Fruit fly (Drosophila melanogaster) whole organism, embryonic: ENCODE data around the gene Nmt.
A peak's percentile ranks its signal among the peaks of the same experiment; 100 is the strongest.

Experiments used
- Aef1 ChIP-seq: fragments of 200-800 bp; sonication (Bioruptor generic); IDR thresholded peaks from 3 replicates; pipeline ENCODE4 v1.3.6; 2022; ENCODE audit warnings: missing biosample characterization, missing genetic modification characterization
- Antp ChIP-seq: fragments of 200-800 bp; sonication (Bioruptor generic); optimal IDR thresholded peaks from 3 replicates; lab custom pipeline; 2016; ENCODE audit warnings: missing biosample characterization, missing genetic modification characterization
- Atf-2 ChIP-seq: fragments of 200-800 bp; sonication (Bioruptor generic); optimal IDR thresholded peaks from 2 replicates; lab custom pipeline; 2016; ENCODE audit warnings: missing biosample characterization, missing genetic modification characterization
- Atf3 ChIP-seq: fragments of 200-800 bp; sonication (Bioruptor generic); optimal IDR thresholded peaks from 3 replicates; lab custom pipeline; 2016; ENCODE audit warnings: missing biosample characterization, missing genetic modification characterization
- CG10321 ChIP-seq: fragments of 200-800 bp; sonication (Bioruptor generic); IDR thresholded peaks from 2 replicates; pipeline ENCODE4 v1.3.6; 2022; ENCODE audit warnings: missing biosample characterization, missing genetic modification characterization
- CG11247 ChIP-seq: fragments of 200-800 bp; sonication (Bioruptor generic); IDR thresholded peaks from 2 replicates; pipeline ENCODE4 v1.3.6; 2022; ENCODE audit warnings: missing biosample characterization, missing genetic modification characterization
- CG11696 ChIP-seq: fragments of 200-800 bp; sonication (Bioruptor generic); IDR thresholded peaks from 2 replicates; pipeline ENCODE4 v1.3.6; 2022; ENCODE audit warnings: missing biosample characterization, missing genetic modification characterization
- CG15011 ChIP-seq: fragments of 200-800 bp; sonication (Bioruptor generic); optimal IDR thresholded peaks from 3 replicates; lab custom pipeline; 2018; ENCODE audit warnings: missing biosample characterization, mild to moderate bottlenecking, missing genetic modification characterization
- CG17612 ChIP-seq: fragments of 200-800 bp; sonication (Bioruptor generic); IDR thresholded peaks from 2 replicates; pipeline ENCODE4 v1.3.6; 2022; ENCODE audit warnings: missing biosample characterization, missing genetic modification characterization
- CG17802 ChIP-seq: fragments of 200-800 bp; sonication (Bioruptor generic); optimal IDR thresholded peaks from 2 replicates; lab custom pipeline; 2018; ENCODE audit warnings: missing biosample characterization, mild to moderate bottlenecking, missing genetic modification characterization, moderate library complexity
- CG18011 ChIP-seq: fragments of 200-800 bp; sonication (Bioruptor generic); optimal IDR thresholded peaks from 2 replicates; lab custom pipeline; 2017; ENCODE audit warnings: missing biosample characterization, missing genetic modification characterization, mild to moderate bottlenecking, moderate library complexity, missing genotype
- CG32772 ChIP-seq: fragments of 200-800 bp; sonication (Bioruptor generic); IDR thresholded peaks from 2 replicates; pipeline ENCODE4 v1.3.6; 2022; ENCODE audit warnings: missing biosample characterization, missing genetic modification characterization
- CG3407 ChIP-seq: fragments of 200-800 bp; sonication (Bioruptor generic); optimal IDR thresholded peaks from 2 replicates; lab custom pipeline; 2018; ENCODE audit warnings: missing biosample characterization, mild to moderate bottlenecking, missing genetic modification characterization
- CG4328 ChIP-seq: fragments of 200-800 bp; sonication (Bioruptor generic); optimal IDR thresholded peaks from 3 replicates; lab custom pipeline; 2017; ENCODE audit warnings: missing biosample characterization, missing genetic modification reagents, missing genetic modification characterization
- CG6689 ChIP-seq: fragments of 200-800 bp; sonication (Bioruptor generic); IDR thresholded peaks from 2 replicates; pipeline ENCODE4 v1.3.6; 2022; ENCODE audit warnings: missing biosample characterization, missing genetic modification characterization
- CG6813 ChIP-seq: fragments of 200-800 bp; sonication (Bioruptor generic); optimal IDR thresholded peaks from 2 replicates; lab custom pipeline; 2017; ENCODE audit warnings: missing biosample characterization, missing genetic modification characterization, mild to moderate bottlenecking, moderate library complexity, missing genetic modification reagents
- CG7963 ChIP-seq: fragments of 200-800 bp; sonication (Bioruptor generic); IDR thresholded peaks from 3 replicates; pipeline ENCODE4 v1.3.6; 2022; ENCODE audit warnings: missing biosample characterization, missing genetic modification characterization; ENCODE audit not compliant: partially characterized antibody
- CG8290 ChIP-seq, 3 experiments: fragments of 200-800 bp; sonication (Bioruptor generic); optimal IDR thresholded peaks; 2 replicates each; lab custom pipeline; 2016 to 2019; ENCODE audit warnings: missing biosample characterization in 3 of 3, missing genetic modification characterization in 3 of 3, mild to moderate bottlenecking in 2 of 3, moderate library complexity in 1 of 3
- CG9609 ChIP-seq: fragments of 200-800 bp; sonication (Bioruptor generic); optimal IDR thresholded peaks from 3 replicates; lab custom pipeline; 2016; ENCODE audit warnings: missing biosample characterization, missing genetic modification characterization
- D19A ChIP-seq: fragments of 200-800 bp; optimal IDR thresholded peaks from 3 replicates; lab custom pipeline; 2019; ENCODE audit warnings: missing biosample characterization, mild to moderate bottlenecking, missing genetic modification characterization, moderate library complexity
- Deaf1 ChIP-seq: fragments of 200-800 bp; optimal IDR thresholded peaks from 3 replicates; lab custom pipeline; 2019; ENCODE audit warnings: missing biosample characterization, mild to moderate bottlenecking, missing genetic modification characterization, moderate library complexity
- E2f2 ChIP-seq: fragments of 200-800 bp; sonication (Bioruptor generic); IDR thresholded peaks from 2 replicates; pipeline ENCODE4 v1.3.6; 2022; ENCODE audit warnings: missing biosample characterization, missing genetic modification characterization
- HLH4C ChIP-seq: fragments of 200-800 bp; sonication (Bioruptor generic); IDR thresholded peaks from 3 replicates; pipeline ENCODE4 v1.3.6; 2022; ENCODE audit warnings: missing biosample characterization, missing genetic modification characterization; ENCODE audit not compliant: partially characterized antibody
- Hr51 ChIP-seq, 2 experiments: fragments of 200-800 bp; sonication (Bioruptor generic); optimal IDR thresholded peaks; 2 replicates in 1 of 2; 3 replicates in 1 of 2; lab custom pipeline; 2016 to 2018; ENCODE audit warnings: missing biosample characterization in 2 of 2, missing genetic modification characterization in 2 of 2, mild to moderate bottlenecking in 1 of 2, moderate library complexity in 1 of 2
- Hsf ChIP-seq: fragments of 200-800 bp; sonication (Bioruptor generic); optimal IDR thresholded peaks from 3 replicates; lab custom pipeline; 2016; ENCODE audit warnings: missing biosample characterization, missing genetic modification characterization
- NC2α ChIP-seq: fragments of 200-800 bp; sonication (Bioruptor generic); optimal IDR thresholded peaks from 2 replicates; lab custom pipeline; 2016; ENCODE audit warnings: missing biosample characterization, missing genetic modification characterization
- NC2β ChIP-seq: fragments of 200-800 bp; sonication (Bioruptor generic); optimal IDR thresholded peaks from 2 replicates; lab custom pipeline; 2016; ENCODE audit warnings: missing biosample characterization, missing genetic modification characterization
- Nf-YC ChIP-seq: fragments of 200-800 bp; optimal IDR thresholded peaks from 3 replicates; lab custom pipeline; 2019; ENCODE audit warnings: missing biosample characterization, mild to moderate bottlenecking, missing genetic modification characterization, moderate library complexity
- Side ChIP-seq: fragments of 200-800 bp; sonication (Bioruptor generic); optimal IDR thresholded peaks from 2 replicates; lab custom pipeline; 2016; ENCODE audit warnings: missing biosample characterization, missing genetic modification characterization
- Spps ChIP-seq: fragments of 200-800 bp; sonication (Bioruptor generic); optimal IDR thresholded peaks from 2 replicates; lab custom pipeline; 2018; ENCODE audit warnings: missing biosample characterization, mild to moderate bottlenecking, missing genetic modification characterization
- Taf1 ChIP-seq: fragments of 200-800 bp; sonication (Bioruptor generic); IDR thresholded peaks from 2 replicates; pipeline ENCODE4 v1.3.6; 2022; ENCODE audit warnings: missing biosample characterization, missing genetic modification characterization
- YL-1 ChIP-seq: fragments of 200-800 bp; sonication (Bioruptor generic); optimal IDR thresholded peaks from 3 replicates; lab custom pipeline; 2017; ENCODE audit warnings: missing biosample characterization, mild to moderate bottlenecking, missing genetic modification characterization
- amos ChIP-seq: fragments of 200-800 bp; sonication (Bioruptor generic); IDR thresholded peaks from 2 replicates; pipeline ENCODE4 v1.3.6; 2022; ENCODE audit warnings: missing biosample characterization, missing genetic modification characterization; ENCODE audit not compliant: partially characterized antibody
- bcd ChIP-seq: fragments of 200-800 bp; sonication (Bioruptor generic); optimal IDR thresholded peaks from 2 replicates; lab custom pipeline; 2017; ENCODE audit warnings: missing biosample characterization, mild to moderate bottlenecking, missing genetic modification characterization
- cg ChIP-seq: fragments of 200-800 bp; sonication (Bioruptor generic); optimal IDR thresholded peaks from 3 replicates; lab custom pipeline; 2019; ENCODE audit warnings: missing biosample characterization, mild to moderate bottlenecking, missing genetic modification characterization, moderate library complexity
- chn ChIP-seq: fragments of 200-800 bp; sonication (Bioruptor generic); optimal IDR thresholded peaks from 2 replicates; lab custom pipeline; 2016; ENCODE audit warnings: missing biosample characterization, missing genetic modification characterization
- croc ChIP-seq: fragments of 200-800 bp; sonication (Bioruptor generic); conservative IDR thresholded peaks from 3 replicates; pipeline ENCODE4 v1.3.6; 2022; ENCODE audit warnings: missing biosample characterization, missing genetic modification characterization
- ftz-f1 ChIP-seq: fragments of 200-800 bp; sonication (Bioruptor generic); optimal IDR thresholded peaks from 2 replicates; lab custom pipeline; 2016; ENCODE audit warnings: missing biosample characterization, missing genetic modification characterization
- inv ChIP-seq: fragments of 200-800 bp; sonication (Bioruptor generic); IDR thresholded peaks from 2 replicates; pipeline ENCODE4 v1.3.6; 2022; ENCODE audit warnings: missing biosample characterization, missing genetic modification characterization; ENCODE audit not compliant: partially characterized antibody
- maf-S ChIP-seq: fragments of 200-800 bp; sonication (Bioruptor generic); optimal IDR thresholded peaks from 2 replicates; lab custom pipeline; 2016; ENCODE audit warnings: missing biosample characterization, missing genetic modification characterization
- pnt ChIP-seq: fragments of 200-800 bp; sonication (Bioruptor generic); optimal IDR thresholded peaks from 3 replicates; lab custom pipeline; 2016; ENCODE audit warnings: missing biosample characterization, missing genetic modification characterization
- prd ChIP-seq, 3 experiments: fragments of >200 bp in 2 of 3; fragments of 200-800 bp in 1 of 3; sonication (Bioruptor generic) in 1 of 3; optimal IDR thresholded peaks in 2 of 3; IDR thresholded peaks in 1 of 3; 2 replicates in 2 of 3; 3 replicates in 1 of 3; pipeline versions ENCODE4 v1.3.6 to Lab custom; 2017 to 2022; ENCODE audit warnings: missing biosample characterization in 1 of 3, missing genetic modification characterization in 1 of 3
- slbo ChIP-seq: fragments of 200-800 bp; sonication (Bioruptor generic); IDR thresholded peaks from 2 replicates; pipeline ENCODE4 v1.3.6; 2022; ENCODE audit warnings: missing biosample characterization, missing genetic modification characterization
- slou ChIP-seq: fragments of 200-800 bp; sonication (Bioruptor generic); optimal IDR thresholded peaks from 3 replicates; lab custom pipeline; 2016; ENCODE audit warnings: missing biosample characterization, missing genetic modification characterization
- ssp ChIP-seq: fragments of 200-800 bp; sonication (Bioruptor generic); IDR thresholded peaks from 2 replicates; pipeline ENCODE4 v1.3.6; 2022; ENCODE audit warnings: missing biosample characterization, missing genetic modification characterization
- tap ChIP-seq: fragments of 200-800 bp; optimal IDR thresholded peaks from 3 replicates; lab custom pipeline; 2019; ENCODE audit warnings: missing biosample characterization, mild to moderate bottlenecking, missing genetic modification characterization, moderate library complexity
- tin ChIP-seq: fragments of 200-800 bp; sonication (Bioruptor generic); optimal IDR thresholded peaks from 3 replicates; lab custom pipeline; 2016; ENCODE audit warnings: missing biosample characterization, missing genetic modification characterization
- ttk ChIP-seq: fragments of 200-800 bp; sonication (Bioruptor generic); IDR thresholded peaks from 2 replicates; pipeline ENCODE4 v2.1.2; 2022; ENCODE audit warnings: missing biosample characterization, missing genetic modification characterization
- wek ChIP-seq: fragments of 200-800 bp; sonication (Bioruptor generic); optimal IDR thresholded peaks from 3 replicates; lab custom pipeline; 2018; ENCODE audit warnings: missing biosample characterization, mild to moderate bottlenecking, missing genetic modification characterization, moderate library complexity

Nmt gene

DNA sequence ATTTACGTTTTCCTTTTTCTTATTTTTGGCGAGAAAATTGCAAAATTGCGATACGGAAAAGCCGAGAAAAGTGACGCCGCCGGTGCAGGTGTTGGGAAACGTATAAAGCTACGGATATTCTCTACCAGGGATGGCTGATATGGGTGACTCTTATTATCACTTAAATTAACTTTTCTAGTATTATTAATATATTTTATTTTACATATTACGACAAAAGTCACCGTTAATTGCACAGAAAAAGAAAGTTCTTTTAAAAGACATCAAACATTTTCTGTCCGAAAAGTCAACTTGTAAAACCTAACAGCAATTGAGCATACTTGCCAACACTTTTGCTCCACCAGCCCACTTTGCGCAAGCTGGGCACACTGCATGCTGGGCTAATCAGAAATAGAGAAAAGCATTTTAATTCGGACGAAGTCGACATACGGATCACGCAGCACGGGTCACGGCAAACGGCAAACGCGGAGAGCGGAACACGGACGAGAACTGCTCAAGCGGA lies 50.5 kb downstream of the Nmt start, which contains the start of the genes Cds and Uba2 (continued):
- peak; percentile 94 for TF ChIP-seq bcd (GFP tag; lab: Kevin White, UChicago)
- peak; percentile 88 for TF ChIP-seq CG6813
- peak; percentile 87 for TF ChIP-seq ttk (GFP tag; lab: Robert Waterston, UW)
- no peak for TF ChIP-seq CG7963 (GFP tag; lab: Robert Waterston, UW)
- no peak for TF ChIP-seq cg (GFP tag; lab: Kevin White, UChicago)
- TF ChIP-seq Atf3 (GFP tag; lab: Kevin White, UChicago): peak; percentile 49
- TF ChIP-seq Side (GFP tag; lab: Kevin White, UChicago): peak; percentile 69
- TF ChIP-seq pnt: peak; percentile 78
- TF ChIP-seq CG8290 (GFP tag; optimal IDR thresholded peaks at IDR 0.05; lab: Kevin White, UChicago): peak; percentile 82
- peak; percentile 61 to 83 for TF ChIP-seq CG8290 (tag; optimal IDR thresholded peaks at IDR 0.05; lab: Kevin White, UChicago)
- peak; percentile 81 for TF ChIP-seq CG9609 (GFP tag; lab: Kevin White, UChicago)
- peak; percentile 82 for TF ChIP-seq CG17612 (GFP tag; lab: Robert Waterston, UW)
- TF ChIP-seq NC2β (GFP tag; lab: Kevin White, UChicago): peak; percentile 53
- peak; percentile 93 for TF ChIP-seq CG4328 (GFP tag; lab: Kevin White, UChicago)
- TF ChIP-seq ssp (GFP tag; lab: Robert Waterston, UW): peak; percentile 84
- peak; percentile 86 for TF ChIP-seq Taf1 (GFP tag; lab: Robert Waterston, UW)
- peak; percentile 66 for TF ChIP-seq ftz-f1 (GFP tag; lab: Kevin White, UChicago)
- peak; percentile 87 to 93 for TF ChIP-seq Hr51 (GFP tag; optimal IDR thresholded peaks at IDR 0.05; lab: Kevin White, UChicago)
- TF ChIP-seq Nf-YC (tag; lab: Kevin White, UChicago): peak; percentile 88
- TF ChIP-seq Spps (tag; lab: Kevin White, UChicago): peak; percentile 71
- peak; percentile 88 for TF ChIP-seq Aef1
- peak; percentile 39; the same call in 1 of the 2 replicates for TF ChIP-seq amos (GFP tag; lab: Robert Waterston, UW)
- 0 out of 2 replicates have a peak, but pooled peaks have one; percentile 22 for TF ChIP-seq CG10321 (GFP tag; lab: Robert Waterston, UW)
- TF ChIP-seq Atf-2: peak; percentile 78
- TF ChIP-seq tin (GFP tag; lab: Kevin White, UChicago): peak; percentile 94
- TF ChIP-seq CG15011 (GFP tag; lab: Kevin White, UChicago): no peak
- peak; percentile 83 for TF ChIP-seq Antp
- no peak for TF ChIP-seq D19A (tag; lab: Kevin White, UChicago)
- peak; percentile 47; the same call in 1 of the 3 replicates for TF ChIP-seq HLH4C (GFP tag; lab: Robert Waterston, UW)
- TF ChIP-seq wek (GFP tag; lab: Kevin White, UChicago): peak; percentile 82
- TF ChIP-seq inv (GFP tag; lab: Robert Waterston, UW): no peak
- TF ChIP-seq prd (optimal IDR thresholded peaks at IDR 0.05; lab: Kevin White, UChicago): no peak
- peak; percentile 93 for TF ChIP-seq prd (GFP tag; IDR thresholded peaks at IDR 0.05; lab: Robert Waterston, UW)
- TF ChIP-seq maf-S (GFP tag; lab: Kevin White, UChicago): peak; percentile 54
- peak; percentile 92 for TF ChIP-seq slou
- TF ChIP-seq CG11247 (GFP tag; lab: Robert Waterston, UW): peak; percentile 92
- TF ChIP-seq slbo: peak; percentile 96
- TF ChIP-seq croc (GFP tag; lab: Robert Waterston, UW): peak; percentile 81
- peak; percentile 89 for TF ChIP-seq CG32772 (GFP tag; lab: Robert Waterston, UW)
- peak; percentile 51 for TF ChIP-seq CG17802 (tag; lab: Kevin White, UChicago)
- TF ChIP-seq Deaf1 (tag; lab: Kevin White, UChicago): no peak
- TF ChIP-seq NC2α (GFP tag; lab: Kevin White, UChicago): no peak
- TF ChIP-seq CG11696 (GFP tag; lab: Robert Waterston, UW): peak; percentile 67
- peak; percentile 73 for TF ChIP-seq E2f2 (GFP tag; lab: Robert Waterston, UW)
- TF ChIP-seq tap (tag; lab: Kevin White, UChicago): peak; percentile 89
- peak; percentile 87 for TF ChIP-seq Hsf (GFP tag; lab: Kevin White, UChicago)
- TF ChIP-seq CG18011 (GFP tag; lab: Kevin White, UChicago): peak; percentile 86
- peak; percentile 86 for TF ChIP-seq chn (GFP tag; lab: Kevin White, UChicago)
- peak; percentile 95 for TF ChIP-seq YL-1 (GFP tag; lab: Kevin White, UChicago)
- peak; percentile 90 for TF ChIP-seq CG6689
- TF ChIP-seq CG3407 (GFP tag; lab: Kevin White, UChicago): peak; percentile 81
